Worm (Caenorhabditis elegans): ENCODE results near the gene F55C12.4.

F55C12.4 gene

ce11 chrII:5831373-5831772, 26.8 kb downstream of the F55C12.4 start:
- no peak for TF ChIP-seq lin-11 (tag; optimal IDR thresholded peaks at IDR 0.05)
- no peak for TF ChIP-seq ahr-1 (tag; optimal IDR thresholded peaks at IDR 0.05)
- TF ChIP-seq ceh-6 (GFP tag; optimal IDR thresholded peaks at IDR 0.05), result no peak
- no peak for TF ChIP-seq odd-2 (tag; optimal IDR thresholded peaks at IDR 0.05)
- no peak for TF ChIP-seq hlh-6 (tag; optimal IDR thresholded peaks at IDR 0.05)
- no peak for TF ChIP-seq ceh-14 (tag; optimal IDR thresholded peaks at IDR 0.05)
- TF ChIP-seq madf-2 (tag; optimal IDR thresholded peaks at IDR 0.05), result no peak
- no peak for TF ChIP-seq fax-1 (tag; optimal IDR thresholded peaks at IDR 0.05)
- TF ChIP-seq pha-4 (tag; optimal IDR thresholded peaks at IDR 0.05), result no peak
- no peak for TF ChIP-seq ceh-31 (tag; optimal IDR thresholded peaks at IDR 0.05)
- TF ChIP-seq nhr-232 (tag; optimal IDR thresholded peaks at IDR 0.05), result no peak
- TF ChIP-seq ztf-16 (tag; optimal IDR thresholded peaks at IDR 0.05), result no peak
- TF ChIP-seq ceh-48 (tag; optimal IDR thresholded peaks at IDR 0.05), result no peak
- no peak for TF ChIP-seq ceh-22 (tag; optimal IDR thresholded peaks at IDR 0.05)
- TF ChIP-seq elt-4 (tag; optimal IDR thresholded peaks at IDR 0.05), result no peak
- TF ChIP-seq nfya-1 (tag; optimal IDR thresholded peaks at IDR 0.05), result no peak
- no peak for TF ChIP-seq K09A11.1 (tag; optimal IDR thresholded peaks at IDR 0.05; ENCODE audit: insufficient read depth)
- no peak for TF ChIP-seq pros-1 (tag; optimal IDR thresholded peaks at IDR 0.05)
- no peak for TF ChIP-seq ceh-19 (GFP tag; optimal IDR thresholded peaks at IDR 0.05)
- no peak for TF ChIP-seq rnt-1 (tag; optimal IDR thresholded peaks at IDR 0.05)

DNA sequence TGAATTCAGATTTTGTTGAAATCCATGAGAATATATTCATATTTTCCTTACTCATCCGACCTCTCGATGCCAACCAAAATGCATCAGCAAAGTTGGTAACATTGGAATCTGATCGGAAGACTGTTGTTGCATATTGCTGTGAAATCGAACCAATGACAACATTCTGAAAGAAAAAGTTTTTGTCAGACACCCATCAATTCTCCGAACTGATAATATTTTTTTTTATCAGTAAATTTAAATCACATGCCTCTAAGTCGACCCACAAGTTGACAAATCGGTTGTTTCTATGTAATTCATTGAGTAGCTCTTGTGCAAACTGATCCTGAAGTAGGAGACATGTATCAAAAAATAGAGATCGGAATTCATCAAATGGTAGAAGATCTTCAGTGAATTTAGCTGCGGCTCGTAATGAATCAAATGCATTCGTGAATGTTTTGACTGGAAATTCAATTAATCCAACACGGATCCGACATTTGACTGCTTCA, 28.2 kb downstream of the F55C12.4 start, which contains the start of gene col-74:
Gene col-74, plus strand, starts transcription at position 435 of the 485 bp plus-strand sequence.
- TF ChIP-seq ceh-6 (GFP tag; optimal IDR thresholded peaks at IDR 0.05), result no peak
- no peak for TF ChIP-seq fkh-10 (GFP tag; optimal IDR thresholded peaks at IDR 0.05)
- TF ChIP-seq pha-2 (tag; optimal IDR thresholded peaks at IDR 0.05), result no peak
- TF ChIP-seq ceh-18 (tag; optimal IDR thresholded peaks at IDR 0.05), result no peak
- TF ChIP-seq odd-2 (tag; optimal IDR thresholded peaks at IDR 0.05), result no peak
- TF ChIP-seq unc-42 (tag; optimal IDR thresholded peaks at IDR 0.05), result no peak
- no peak for TF ChIP-seq ceh-30 (tag; optimal IDR thresholded peaks at IDR 0.05)
- no peak for TF ChIP-seq che-1 (tag; optimal IDR thresholded peaks at IDR 0.05)
- no peak for TF ChIP-seq hlh-8 (tag; optimal IDR thresholded peaks at IDR 0.05)
- no peak for TF ChIP-seq pqm-1 (tag; optimal IDR thresholded peaks at IDR 0.05)
- no peak for TF ChIP-seq ceh-45 (GFP tag; IDR thresholded peaks at IDR 0.05)
- TF ChIP-seq C38D4.7 (GFP tag; optimal IDR thresholded peaks at IDR 0.05), result no peak
- TF ChIP-seq ztf-16 (tag; optimal IDR thresholded peaks at IDR 0.05), result no peak
- TF ChIP-seq eyg-1 (tag; optimal IDR thresholded peaks at IDR 0.05), result no peak
- TF ChIP-seq unc-86 (tag; optimal IDR thresholded peaks at IDR 0.05), result no peak

DNA sequence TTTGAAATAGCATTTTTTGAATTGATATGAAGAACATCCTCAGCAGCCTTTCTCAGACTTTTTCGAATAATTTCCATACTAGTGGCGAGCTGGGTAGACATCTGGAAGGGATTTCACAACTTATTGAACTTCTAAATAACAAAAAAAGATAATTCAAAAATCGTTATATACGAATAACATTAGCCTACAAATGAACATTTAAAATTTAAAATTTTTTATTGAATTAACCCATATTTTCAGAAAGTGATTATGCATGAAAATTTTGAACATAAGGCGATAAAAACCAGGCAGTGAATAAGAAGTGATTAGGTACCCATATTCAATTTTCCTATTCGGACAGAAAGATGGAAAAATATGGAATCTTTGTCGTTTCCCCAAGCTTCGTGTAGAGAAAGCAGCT, 29.7 kb downstream of the F55C12.4 start, which contains the start of gene ZK1248.11:
Gene ZK1248.11, minus strand, starts transcription at position 101 of the 400 bp plus-strand sequence.
- TF ChIP-seq unc-86 (tag; optimal IDR thresholded peaks at IDR 0.05) (no peak), hlh-13 (GFP tag; optimal IDR thresholded peaks at IDR 0.05) (no peak), tbx-7 (tag; optimal IDR thresholded peaks at IDR 0.05) (no peak), ceh-18 (tag; optimal IDR thresholded peaks at IDR 0.05) (no peak), K02D7.2 (tag; optimal IDR thresholded peaks at IDR 0.05) (no peak), ttx-3 (tag; optimal IDR thresholded peaks at IDR 0.05) (no peak), dve-1 (tag; optimal IDR thresholded peaks at IDR 0.05) (no peak), pax-1 (tag; optimal IDR thresholded peaks at IDR 0.05) (no peak), hlh-6 (tag; optimal IDR thresholded peaks at IDR 0.05) (no peak)

- no peak for TF ChIP-seq ceh-22 (tag; optimal IDR thresholded peaks at IDR 0.05)
- TF ChIP-seq madf-2 (tag; optimal IDR thresholded peaks at IDR 0.05), result no peak
- TF ChIP-seq hlh-6 (tag; optimal IDR thresholded peaks at IDR 0.05), result no peak
- no peak for TF ChIP-seq pha-2 (tag; optimal IDR thresholded peaks at IDR 0.05)
- no peak for TF ChIP-seq sox-4 (tag; optimal IDR thresholded peaks at IDR 0.05)
- TF ChIP-seq ceh-9 (tag; optimal IDR thresholded peaks at IDR 0.05), result no peak
- no peak for TF ChIP-seq ama-1 (optimal IDR thresholded peaks at IDR 0.05)
- no peak for TF ChIP-seq unc-55 (GFP tag; optimal IDR thresholded peaks at IDR 0.05)
- no peak for TF ChIP-seq fkh-6 (tag; optimal IDR thresholded peaks at IDR 0.05)
- TF ChIP-seq ceh-6 (GFP tag; optimal IDR thresholded peaks at IDR 0.05), result no peak
- TF ChIP-seq nhr-232 (tag; optimal IDR thresholded peaks at IDR 0.05), result no peak
- TF ChIP-seq pha-4 (tag; optimal IDR thresholded peaks at IDR 0.05), result no peak
- no peak for TF ChIP-seq fax-1 (tag; optimal IDR thresholded peaks at IDR 0.05)
Observed at ce11 chrII:5827364-5827763, 30.9 kb downstream of the F55C12.4 start, which contains the start of gene tbc-2. tbc-2 (minus strand) TSS chrII:5827443.
